Worm (Caenorhabditis elegans): ENCODE data around the gene fbxa-114.

DNA sequence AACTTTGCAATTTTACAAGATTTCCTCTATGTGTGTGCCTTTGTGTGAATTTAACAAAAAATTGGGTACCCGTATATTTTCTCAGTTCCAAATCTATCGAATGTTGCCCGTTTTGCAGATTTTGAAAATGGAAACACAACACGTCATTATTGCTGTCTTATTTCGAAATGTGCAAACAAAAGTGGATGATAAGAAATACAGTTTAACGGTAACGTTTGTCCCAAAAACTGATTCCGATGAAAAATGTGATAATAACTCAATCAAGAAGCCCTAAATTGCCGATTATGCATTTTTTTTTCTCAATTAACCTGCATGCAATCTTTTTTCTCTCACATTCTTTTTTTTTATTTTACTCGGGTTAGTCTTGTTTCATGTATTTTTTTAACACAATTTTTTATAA lies 23.9 kb downstream of the fbxa-114 start:
- TF ChIP-seq egl-43 (GFP tag; IDR thresholded peaks at IDR 0.05) = no peak
- TF ChIP-seq nhr-10 (tag; optimal IDR thresholded peaks at IDR 0.05) = no peak
- peak; percentile 56; the same call in 1 of the 2 replicates for TF ChIP-seq php-3 (GFP tag; IDR thresholded peaks at IDR 0.05)
- no peak for TF ChIP-seq unc-62 (GFP tag; optimal IDR thresholded peaks at IDR 0.05 in 1 of 2)
- no peak for TF ChIP-seq unc-62 (tag; optimal IDR thresholded peaks at IDR 0.05)
- no peak for TF ChIP-seq hlh-30 (tag; optimal IDR thresholded peaks at IDR 0.05; ENCODE audit: insufficient read depth)
- no peak for TF ChIP-seq ZK546.5 (tag; optimal IDR thresholded peaks at IDR 0.05)
- TF ChIP-seq ceh-28 (tag; optimal IDR thresholded peaks at IDR 0.05) = no peak
- no peak for TF ChIP-seq daf-16 (GFP tag; optimal IDR thresholded peaks at IDR 0.05)
- TF ChIP-seq daf-16 (tag; optimal IDR thresholded peaks at IDR 0.05) = peak; percentile 69
- TF ChIP-seq R02D3.7 (tag; optimal IDR thresholded peaks at IDR 0.05) = no peak
- TF ChIP-seq dmd-9 (GFP tag; IDR thresholded peaks at IDR 0.05) = no peak
